Fruit fly (Drosophila melanogaster) S2 (cell line): ENCODE results near the gene PGRP-LF.

Experiments used
- CG8478 ChIP-seq: fragments of >200 bp; optimal IDR thresholded peaks from 2 replicates; lab custom pipeline; 2018
- CTCF ChIP-seq, 2 experiments: fragments of >200 bp; optimal IDR thresholded peaks; 2 replicates each; lab custom pipeline; 2018

dm6 chr3L:9366850-9367430 lies 17.5 kb downstream of the PGRP-LF start, which contains the start of the genes Klp67A and CG4452:
- TF ChIP-seq CTCF (optimal IDR thresholded peaks at IDR 0.05; lab: Kevin White, UChicago) (no peak), CG8478 (lab: Kevin White, UChicago) (no peak)
